Worm (Caenorhabditis elegans): ENCODE measurements around the gene srw-76.
"Not testable (repeated sequence)": the region's sequence is repeated elsewhere in the genome, so short reads cannot be mapped to it uniquely, and the experiment has no call there.

ce11 chrV:16597344-16597869 lies 40.7 kb downstream of the srw-76 start:
- not testable (repeated sequence) for TF ChIP-seq sptf-2 (GFP tag; optimal IDR thresholded peaks at IDR 0.05); madf-6 (GFP tag; IDR thresholded peaks at IDR 0.05); ceh-58 (GFP tag; IDR thresholded peaks at IDR 0.05); F37B4.10 (GFP tag; IDR thresholded peaks at IDR 0.05); lin-54 (GFP tag; optimal IDR thresholded peaks at IDR 0.05); ztf-22 (GFP tag; optimal IDR thresholded peaks at IDR 0.05); dpl-1 (GFP tag; optimal IDR thresholded peaks at IDR 0.05)
